Fruit fly (Drosophila melanogaster): ENCODE results near the gene Proc.

The Proc gene

dm6 chr2L:7827045-7828004 lies 43.9 kb downstream of the Proc start, which contains the start of the genes Rack1 and mts (continued):
- peak; percentile 45 to 68 for TF ChIP-seq chif (GFP tag; optimal IDR thresholded peaks at IDR 0.05)
- peak; percentile 64 for TF ChIP-seq emc (GFP tag; optimal IDR thresholded peaks at IDR 0.05)
- TF ChIP-seq D19A (tag; optimal IDR thresholded peaks at IDR 0.05): peak; percentile 8
- TF ChIP-seq Ravus (GFP tag; IDR thresholded peaks at IDR 0.05): peak; percentile 38
- TF ChIP-seq CG13424 (tag; optimal IDR thresholded peaks at IDR 0.05): peak; percentile 43
- TF ChIP-seq Adf1 (GFP tag; IDR thresholded peaks at IDR 0.05): peak; percentile 39; the same call in 1 of the 2 replicates
- peak; percentile 88; the same call in 2 of the 3 replicates for TF ChIP-seq gce (GFP tag; IDR thresholded peaks at IDR 0.05)
- TF ChIP-seq C15 (GFP tag; IDR thresholded peaks at IDR 0.05): 0 out of 3 replicates have a peak, but pooled peaks have one; percentile 24
- peak; percentile 56 for TF ChIP-seq CG4360 (GFP tag; IDR thresholded peaks at IDR 0.05)
- peak; percentile 70 for TF ChIP-seq Dref (GFP tag; IDR thresholded peaks at IDR 0.05)
- TF ChIP-seq CG12155 (GFP tag; optimal IDR thresholded peaks at IDR 0.05): peak; percentile 71
- TF ChIP-seq gem (tag; optimal IDR thresholded peaks at IDR 0.05): peak; percentile 68
- TF ChIP-seq fd64A (GFP tag; optimal IDR thresholded peaks at IDR 0.05): peak; percentile 91
- TF ChIP-seq CG10462 (GFP tag; optimal IDR thresholded peaks at IDR 0.05): peak; percentile 50
- TF ChIP-seq HLH54F (GFP tag; optimal IDR thresholded peaks at IDR 0.05): peak; percentile 75
- peak; percentile 64 for TF ChIP-seq bigmax (GFP tag; optimal IDR thresholded peaks at IDR 0.05)
- peak; percentile 32; the same call in 1 of the 2 replicates for TF ChIP-seq bowl (GFP tag; IDR thresholded peaks at IDR 0.05)
- TF ChIP-seq bcd (GFP tag; optimal IDR thresholded peaks at IDR 0.05): peak; percentile 90
- TF ChIP-seq dpn (GFP tag; optimal IDR thresholded peaks at IDR 0.05): peak; percentile 66 to 80
- TF ChIP-seq tup (GFP tag; optimal IDR thresholded peaks at IDR 0.05): peak; percentile 64
- TF ChIP-seq ro (GFP tag; IDR thresholded peaks at IDR 0.05): no peak
- TF ChIP-seq CG2712 (tag; optimal IDR thresholded peaks at IDR 0.05): peak; percentile 71
- TF ChIP-seq CG8388 (GFP tag; optimal IDR thresholded peaks at IDR 0.05): peak; percentile 58
- TF ChIP-seq Vsx1 (GFP tag; optimal IDR thresholded peaks at IDR 0.05): peak; percentile 83
- peak; percentile 88 for TF ChIP-seq NFAT (GFP tag; IDR thresholded peaks at IDR 0.05)
- TF ChIP-seq CG32532 (GFP tag; IDR thresholded peaks at IDR 0.05): peak; percentile 90
- peak; percentile 73 for TF ChIP-seq grau (tag; optimal IDR thresholded peaks at IDR 0.05)
- peak; percentile 67 for TF ChIP-seq CG14441 (GFP tag; IDR thresholded peaks at IDR 0.05)
- TF ChIP-seq pan (optimal IDR thresholded peaks at IDR 0.05): no peak
- peak in 1 of 2 experiments; percentile 75 for TF ChIP-seq pan (GFP tag; optimal IDR thresholded peaks at IDR 0.05 in 1 of 2, IDR thresholded peaks at IDR 0.05 in 1 of 2)
- no peak for TF ChIP-seq Tbp (GFP tag; optimal IDR thresholded peaks at IDR 0.05)
- TF ChIP-seq CG12104 (GFP tag; optimal IDR thresholded peaks at IDR 0.05): peak; percentile 79
- TF ChIP-seq cad (GFP tag; optimal IDR thresholded peaks at IDR 0.05): no peak
- TF ChIP-seq h (optimal IDR thresholded peaks at IDR 0.05): no peak
- peak; percentile 90 for TF ChIP-seq ash1 (GFP tag; optimal IDR thresholded peaks at IDR 0.05)
- no peak for TF ChIP-seq Lim3 (GFP tag; IDR thresholded peaks at IDR 0.05)
- TF ChIP-seq H15 (GFP tag; IDR thresholded peaks at IDR 0.05): peak; percentile 79
- peak; percentile 89 for TF ChIP-seq CG18619 (GFP tag; optimal IDR thresholded peaks at IDR 0.05)
- TF ChIP-seq Rfx (GFP tag; IDR thresholded peaks at IDR 0.05): peak; percentile 93
- TF ChIP-seq ab (GFP tag; optimal IDR thresholded peaks at IDR 0.05): peak; percentile 46
- peak; percentile 83 for TF ChIP-seq Camta (GFP tag; optimal IDR thresholded peaks at IDR 0.05)
- peak; percentile 65 for TF ChIP-seq zfh2 (GFP tag; optimal IDR thresholded peaks at IDR 0.05)
- TF ChIP-seq sim (GFP tag; IDR thresholded peaks at IDR 0.05): peak; percentile 77
- 0 out of 2 replicates have a peak, but pooled peaks have one; percentile 7 for TF ChIP-seq CkIIα-i1 (GFP tag; IDR thresholded peaks at IDR 0.05)
- peak; percentile 60 for TF ChIP-seq CG4854 (GFP tag; optimal IDR thresholded peaks at IDR 0.05)
- peak; percentile 83 for TF ChIP-seq H2.0 (GFP tag; IDR thresholded peaks at IDR 0.05)
- peak; percentile 74 for TF ChIP-seq sug (tag; optimal IDR thresholded peaks at IDR 0.05)
- peak; percentile 81 for TF ChIP-seq sens-2 (GFP tag; IDR thresholded peaks at IDR 0.05)
- peak; percentile 16; the same call in 1 of the 2 replicates for TF ChIP-seq hbn (GFP tag; IDR thresholded peaks at IDR 0.05; ENCODE audit: partially characterized antibody)
- peak; percentile 50 for TF ChIP-seq exex (tag; optimal IDR thresholded peaks at IDR 0.05)

Data from whole organism, embryonic.